Fruit fly (Drosophila melanogaster) whole organism, embryonic: ENCODE results near the gene Edg78E.

Source experiments
- CG12236 ChIP-seq: fragments of 200-800 bp; sonication (Bioruptor generic); optimal IDR thresholded peaks from 2 replicates; lab custom pipeline; 2016; ENCODE audit warnings: missing biosample characterization, missing genetic modification characterization
- CG32772 ChIP-seq: fragments of 200-800 bp; sonication (Bioruptor generic); IDR thresholded peaks from 2 replicates; pipeline ENCODE4 v1.3.6; 2022; ENCODE audit warnings: missing biosample characterization, missing genetic modification characterization
- Mrtf ChIP-seq: fragments of 200-800 bp; sonication (Bioruptor generic); IDR thresholded peaks from 3 replicates; pipeline ENCODE4 v1.3.6; 2022; ENCODE audit warnings: missing biosample characterization, missing genetic modification characterization
- Sox102F ChIP-seq: fragments of 200-800 bp; sonication (Bioruptor generic); optimal IDR thresholded peaks from 2 replicates; lab custom pipeline; 2018; ENCODE audit warnings: missing biosample characterization, mild to moderate bottlenecking, missing genetic modification characterization, moderate library complexity
- dati ChIP-seq: fragments of 200-800 bp; sonication (Bioruptor generic); IDR thresholded peaks from 2 replicates; pipeline ENCODE4 v1.3.6; 2022; ENCODE audit warnings: missing biosample characterization, missing genetic modification characterization

- peak; percentile 99 for TF ChIP-seq Sox102F (GFP tag; lab: Kevin White, UChicago)
- TF ChIP-seq Mrtf, result peak; percentile 95
- TF ChIP-seq CG32772 (GFP tag; lab: Robert Waterston, UW), result peak; percentile 93
- TF ChIP-seq dati (GFP tag; lab: Robert Waterston, UW), result peak; percentile 95
- TF ChIP-seq CG12236 (GFP tag; lab: Kevin White, UChicago), result peak; percentile 98
Observed at dm6 chr3L:21304400-21304799, 6.8 kb upstream of the Edg78E start, which contains the start of the genes CG11309 and CG7632.
